Fruit fly (Drosophila melanogaster) whole organism, adult: ENCODE results near the gene Adgf-A.

Experiments
- CG11617 ChIP-seq: fragments of 200-800 bp; sonication (Bioruptor generic); optimal IDR thresholded peaks from 2 replicates; lab custom pipeline; 2017; ENCODE audit warnings: mild to moderate bottlenecking, missing biosample characterization, missing genetic modification reagents, missing genetic modification characterization
- CG12768 ChIP-seq: fragments of 200-800 bp; sonication (Bioruptor generic); optimal IDR thresholded peaks from 2 replicates; lab custom pipeline; 2017; ENCODE audit warnings: missing biosample characterization, missing genetic modification characterization, mild to moderate bottlenecking, moderate library complexity, missing genetic modification reagents
- CG5204 ChIP-seq: fragments of 200-800 bp; sonication (Bioruptor generic); optimal IDR thresholded peaks from 2 replicates; lab custom pipeline; 2016; ENCODE audit warnings: missing biosample characterization, missing genetic modification characterization
- CG7101 ChIP-seq: fragments of 200-800 bp; sonication (Bioruptor generic); optimal IDR thresholded peaks from 2 replicates; lab custom pipeline; 2018; ENCODE audit warnings: missing biosample characterization, mild to moderate bottlenecking, missing genetic modification characterization, moderate library complexity
- Crg-1 ChIP-seq: fragments of 200-800 bp; sonication (Bioruptor generic); optimal IDR thresholded peaks from 2 replicates; lab custom pipeline; 2016; ENCODE audit warnings: missing biosample characterization, missing genetic modification characterization
- Mnt ChIP-seq: fragments of 200-800 bp; sonication (Bioruptor generic); optimal IDR thresholded peaks from 2 replicates; lab custom pipeline; 2016; ENCODE audit warnings: missing biosample characterization, mild to moderate bottlenecking, missing genetic modification characterization
- bab1 ChIP-seq: fragments of 200-800 bp; sonication (Bioruptor generic); optimal IDR thresholded peaks from 3 replicates; lab custom pipeline; 2019; ENCODE audit warnings: missing biosample characterization, mild to moderate bottlenecking, missing genetic modification characterization, moderate library complexity
- cic ChIP-seq: fragments of 200-800 bp; sonication (Bioruptor generic); optimal IDR thresholded peaks from 2 replicates; lab custom pipeline; 2017; ENCODE audit warnings: missing biosample characterization, mild to moderate bottlenecking, missing genetic modification characterization, moderate library complexity
- cnc ChIP-seq, 2 experiments: fragments of >200 bp; optimal IDR thresholded peaks; 2 replicates each; lab custom pipeline; 2017
- ovo ChIP-seq: fragments of 200-800 bp; sonication (Bioruptor generic); optimal IDR thresholded peaks from 2 replicates; lab custom pipeline; 2016; ENCODE audit warnings: missing biosample characterization, missing genetic modification characterization
- pad ChIP-seq: fragments of 200-800 bp; sonication (Bioruptor generic); optimal IDR thresholded peaks from 3 replicates; lab custom pipeline; 2017; ENCODE audit warnings: missing biosample characterization, missing genetic modification characterization, mild to moderate bottlenecking, moderate library complexity, missing genetic modification reagents
- toe ChIP-seq: fragments of 200-800 bp; sonication (Bioruptor generic); optimal IDR thresholded peaks from 2 replicates; lab custom pipeline; 2016; ENCODE audit warnings: missing biosample characterization, missing genetic modification characterization

- TF ChIP-seq Mnt (GFP tag; lab: Kevin White, UChicago) = no peak
- TF ChIP-seq cnc (optimal IDR thresholded peaks at IDR 0.05; lab: Kevin White, UChicago) = no peak
- no peak for TF ChIP-seq cic (GFP tag; lab: Kevin White, UChicago)
- no peak for TF ChIP-seq CG12768 (GFP tag; lab: Kevin White, UChicago)
- TF ChIP-seq Crg-1 = no peak
- no peak for TF ChIP-seq pad
- no peak for TF ChIP-seq CG5204
- no peak for TF ChIP-seq CG7101 (tag; lab: Kevin White, UChicago)
- no peak for TF ChIP-seq ovo (GFP tag; lab: Kevin White, UChicago)
- no peak for TF ChIP-seq toe (GFP tag; lab: Kevin White, UChicago)
- no peak for TF ChIP-seq CG11617
- no peak for TF ChIP-seq bab1
Measured at dm6 chr3L:17791467-17791494, 27.3 kb upstream of the Adgf-A start, which contains the start of gene CG42815.
